Fruit fly (Drosophila melanogaster) S2 (cell line): ENCODE results near the gene mdy.

ENCODE experiments used
- CG8478 ChIP-seq: fragments of >200 bp; optimal IDR thresholded peaks from 2 replicates; lab custom pipeline; 2018
- CTCF ChIP-seq, 2 experiments: fragments of >200 bp; optimal IDR thresholded peaks; 2 replicates each; lab custom pipeline; 2018

The mdy gene

DNA sequence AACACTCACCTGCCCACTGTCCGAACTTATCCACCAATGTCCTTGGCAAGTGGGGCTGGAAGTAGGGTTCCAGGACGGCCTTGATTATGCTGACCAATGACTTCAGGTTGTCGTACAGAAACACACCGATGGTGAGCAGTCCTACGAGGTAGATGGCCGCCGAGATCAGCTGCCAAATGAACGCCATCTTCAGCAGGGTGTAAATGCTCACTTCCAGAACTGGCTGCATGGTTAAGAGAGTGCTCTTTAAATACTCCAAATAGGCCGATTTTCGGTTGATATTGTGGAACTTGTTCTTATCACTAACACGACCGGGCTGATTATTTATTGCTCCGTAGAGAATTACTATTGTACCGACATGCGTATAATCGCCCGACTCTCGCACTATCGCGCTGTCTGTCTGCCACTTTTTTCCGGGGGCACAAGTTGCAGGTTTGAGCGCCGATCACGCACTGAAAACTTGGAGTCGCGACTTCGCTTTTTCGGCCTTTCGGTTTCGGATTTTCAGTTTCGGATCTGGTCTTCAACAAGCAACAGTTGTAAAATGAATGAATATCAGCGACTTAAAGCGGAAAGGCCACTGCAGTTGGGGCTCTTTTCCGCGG, 30.4 kb downstream of the mdy start:
- TF ChIP-seq CG8478 (lab: Kevin White, UChicago) (no peak), CTCF (optimal IDR thresholded peaks at IDR 0.05; lab: Kevin White, UChicago) (no peak)

DNA sequence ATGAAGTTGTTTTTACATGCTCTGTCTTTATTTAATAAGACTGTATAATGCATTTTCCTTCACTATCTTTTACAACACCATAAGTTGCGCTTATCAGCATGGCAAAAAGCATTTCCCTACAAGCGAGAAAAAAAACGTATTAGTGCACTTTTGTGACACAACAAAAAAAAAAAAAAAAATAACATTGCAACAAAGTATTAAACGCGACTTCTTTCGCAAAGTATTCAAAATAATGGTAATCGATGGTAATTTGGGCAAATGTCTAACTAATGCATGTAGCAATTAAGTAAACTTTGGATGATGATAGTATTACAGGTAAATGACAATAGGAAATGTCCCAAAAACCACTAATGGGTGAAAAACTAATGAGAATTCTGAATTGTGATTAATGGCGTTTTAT, 31.5 kb downstream of the mdy start:
- no peak for TF ChIP-seq CTCF (optimal IDR thresholded peaks at IDR 0.05; lab: Kevin White, UChicago)
- TF ChIP-seq CG8478 (lab: Kevin White, UChicago): no peak

DNA sequence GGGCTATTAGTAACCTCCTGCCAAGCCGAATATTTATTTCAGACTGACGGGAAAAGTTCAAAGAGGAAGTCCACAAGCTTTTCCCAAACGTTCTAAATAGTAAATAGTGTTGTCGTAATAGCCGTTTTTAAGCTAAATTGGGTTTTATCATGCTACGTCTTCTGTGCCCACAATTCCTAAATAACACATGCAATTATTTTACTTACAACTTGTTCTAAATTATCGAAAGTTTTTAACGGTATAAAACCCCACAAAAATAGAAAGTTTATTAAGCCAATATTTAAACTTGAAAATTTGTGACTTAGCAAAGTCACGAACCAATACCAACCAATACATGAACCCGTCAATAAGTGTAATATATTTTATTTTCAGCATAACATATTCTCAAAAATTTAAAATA, 32.2 kb downstream of the mdy start, which contains the start of gene CG13284:
Gene CG13284 (minus strand): TSS at position 47 of the 400 bp plus-strand sequence.
- TF ChIP-seq CTCF (optimal IDR thresholded peaks at IDR 0.05; lab: Kevin White, UChicago) (no peak), CG8478 (lab: Kevin White, UChicago) (no peak)

DNA sequence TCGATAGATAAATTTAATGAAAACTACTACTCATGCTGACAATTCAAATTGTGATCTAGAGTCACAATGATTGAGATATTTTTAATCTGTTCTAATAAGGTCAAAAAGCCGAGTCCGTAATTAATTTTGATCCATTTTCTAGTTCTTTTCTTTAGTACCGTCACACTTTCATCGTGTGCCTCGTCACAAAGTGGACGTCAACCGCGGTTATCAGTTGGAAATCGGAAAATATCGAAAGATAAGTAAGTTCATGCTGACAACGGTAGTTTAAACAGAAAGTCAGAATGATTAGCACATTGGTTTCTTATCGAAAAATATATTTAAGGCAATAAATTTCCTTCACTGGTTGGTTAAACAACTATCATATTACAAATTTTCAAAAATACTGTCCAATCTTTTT, 34.0 kb downstream of the mdy start:
- no peak for TF ChIP-seq CTCF (optimal IDR thresholded peaks at IDR 0.05; lab: Kevin White, UChicago)
- TF ChIP-seq CG8478 (lab: Kevin White, UChicago): no peak

DNA sequence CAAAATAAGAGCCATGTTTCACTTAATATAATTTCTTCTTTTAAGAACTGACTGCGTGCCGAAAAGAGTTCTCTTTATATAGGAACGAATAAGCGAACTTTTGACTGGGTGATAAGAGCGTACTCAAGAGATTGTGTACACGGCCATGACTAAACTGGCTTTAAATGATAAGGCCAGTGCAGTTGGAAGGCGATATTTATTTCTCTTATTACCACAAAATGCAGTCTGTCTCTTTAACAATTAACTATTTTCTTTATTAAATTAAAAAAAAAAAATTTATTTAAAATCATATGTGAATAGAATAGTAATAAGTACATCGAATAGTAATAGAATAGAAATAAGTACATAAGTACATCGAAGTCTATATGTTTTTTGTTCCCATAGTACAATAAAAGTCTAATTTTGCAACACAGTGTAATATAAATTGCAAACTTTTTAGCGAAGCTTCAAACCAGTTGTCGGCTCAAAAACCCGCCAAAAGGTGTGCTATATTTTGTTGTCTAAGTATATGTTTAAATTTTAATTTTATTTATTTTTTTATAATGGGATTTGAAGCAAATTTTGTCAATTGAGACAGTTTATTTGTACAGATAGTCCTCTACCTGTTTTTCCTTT, 36.0 kb downstream of the mdy start, which contains the start of gene CG31810:
Gene CG31810 (minus strand): TSS at position 51 of the 615 bp plus-strand sequence.
- TF ChIP-seq CTCF (optimal IDR thresholded peaks at IDR 0.05; lab: Kevin White, UChicago) (no peak), CG8478 (lab: Kevin White, UChicago) (no peak)

DNA sequence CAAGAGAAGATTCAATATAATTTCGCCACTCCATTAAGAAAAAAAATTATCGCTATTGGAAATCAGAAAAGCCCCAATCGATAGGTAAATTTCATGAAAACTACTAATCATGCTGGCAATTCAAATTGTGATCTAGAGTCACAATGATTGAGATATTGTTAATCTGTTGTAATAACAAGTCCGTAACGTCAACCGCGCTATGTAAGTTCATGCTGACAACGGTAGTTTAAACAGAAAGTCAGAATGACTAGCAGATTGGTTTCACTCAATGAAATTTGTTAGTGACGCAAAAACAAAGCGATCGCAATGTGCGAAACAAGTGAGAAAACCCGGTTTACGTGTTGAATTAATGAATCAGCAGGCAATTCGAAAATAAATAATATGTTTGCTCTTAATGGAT, 40.7 kb downstream of the mdy start:
- TF ChIP-seq CTCF (optimal IDR thresholded peaks at IDR 0.05; lab: Kevin White, UChicago) (no peak), CG8478 (lab: Kevin White, UChicago) (no peak)

DNA sequence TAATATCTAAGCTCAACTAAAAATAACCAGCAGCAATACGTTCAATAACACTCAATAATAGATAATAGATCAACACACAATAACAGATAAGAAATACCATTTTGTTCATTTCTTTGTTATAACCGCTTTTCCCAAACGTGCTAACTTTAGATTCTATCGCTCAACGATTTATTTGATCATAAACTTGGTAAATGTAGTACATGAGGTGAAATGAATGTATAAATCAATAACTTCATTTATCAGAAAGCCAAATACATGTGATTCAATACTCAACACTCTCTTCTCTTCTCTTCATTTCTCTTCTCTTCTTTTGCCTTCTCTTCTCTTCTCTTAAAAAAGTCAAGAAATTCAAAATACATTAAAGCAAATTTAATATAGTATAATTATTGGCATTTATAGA, 41.2 kb downstream of the mdy start:
- TF ChIP-seq CTCF (optimal IDR thresholded peaks at IDR 0.05; lab: Kevin White, UChicago): no peak
- TF ChIP-seq CG8478 (lab: Kevin White, UChicago): no peak

DNA sequence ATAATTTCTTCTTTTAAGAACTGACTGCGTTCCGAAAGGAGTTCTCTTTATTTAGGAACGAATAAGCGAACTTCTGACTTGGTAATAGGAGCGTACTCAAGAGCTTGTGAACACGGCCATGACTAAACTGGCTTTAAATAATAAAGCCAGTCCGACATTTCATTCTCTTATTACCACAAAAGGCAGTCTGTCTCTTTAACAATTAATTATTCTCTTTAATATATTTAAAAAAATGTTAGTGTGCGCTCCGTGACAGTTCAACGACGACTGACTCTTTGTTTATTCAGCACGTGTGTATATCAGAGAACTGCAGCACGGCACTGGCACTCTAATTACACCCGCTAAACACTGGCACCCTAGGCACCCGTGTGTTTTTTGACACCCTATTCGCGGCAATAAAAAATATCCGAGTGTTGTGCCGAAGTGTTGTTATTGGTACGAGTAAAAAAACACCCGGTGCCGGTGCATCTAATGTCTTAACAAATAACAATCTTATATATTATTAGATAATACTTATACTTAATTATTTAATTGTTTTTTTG, 42.1 kb downstream of the mdy start, which contains the start of gene CG31809:
Gene CG31809 (minus strand): TSS at position 249 of the 542 bp plus-strand sequence.
- TF ChIP-seq CTCF (optimal IDR thresholded peaks at IDR 0.05; lab: Kevin White, UChicago) (no peak), CG8478 (lab: Kevin White, UChicago) (no peak)

DNA sequence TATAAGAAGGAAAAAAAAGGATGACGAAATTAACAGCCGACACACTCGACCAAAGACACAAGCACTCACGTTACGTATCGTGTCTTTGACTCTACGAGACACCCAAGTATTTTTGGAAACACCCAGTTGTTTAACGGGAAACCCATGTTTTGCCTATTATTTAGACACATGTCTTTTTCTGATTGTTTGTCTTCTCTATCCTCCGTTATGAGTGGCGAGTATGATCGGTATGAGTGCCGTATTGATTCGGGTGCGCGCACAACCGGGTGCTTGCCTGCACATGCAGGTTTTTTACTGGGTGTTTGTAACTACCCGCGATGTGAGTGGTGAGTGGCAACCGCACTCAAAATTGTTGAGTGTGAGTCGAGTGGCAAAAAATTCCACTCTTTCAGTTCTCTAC, 42.6 kb downstream of the mdy start:
- TF ChIP-seq CTCF (optimal IDR thresholded peaks at IDR 0.05; lab: Kevin White, UChicago): no peak
- no peak for TF ChIP-seq CG8478 (lab: Kevin White, UChicago)

DNA sequence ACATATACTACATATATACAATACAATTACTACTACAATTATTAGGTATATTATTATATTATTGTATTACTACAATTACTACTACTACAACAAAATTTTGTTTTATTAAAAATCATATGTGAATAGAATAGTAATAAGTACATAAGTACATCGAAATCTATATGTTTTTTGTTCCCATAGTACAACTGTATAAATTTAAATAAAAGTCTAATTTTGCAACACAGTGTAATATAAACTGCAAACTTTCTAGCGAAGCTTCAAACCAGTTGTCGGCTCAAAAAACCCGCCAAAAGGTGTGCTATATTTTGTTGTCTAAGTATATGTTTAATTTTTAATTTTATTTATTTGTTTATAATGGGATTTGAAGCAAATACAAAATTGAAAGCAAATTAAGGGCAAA, 43.1 kb downstream of the mdy start:
- TF ChIP-seq CTCF (optimal IDR thresholded peaks at IDR 0.05; lab: Kevin White, UChicago): no peak
- no peak for TF ChIP-seq CG8478 (lab: Kevin White, UChicago)

DNA sequence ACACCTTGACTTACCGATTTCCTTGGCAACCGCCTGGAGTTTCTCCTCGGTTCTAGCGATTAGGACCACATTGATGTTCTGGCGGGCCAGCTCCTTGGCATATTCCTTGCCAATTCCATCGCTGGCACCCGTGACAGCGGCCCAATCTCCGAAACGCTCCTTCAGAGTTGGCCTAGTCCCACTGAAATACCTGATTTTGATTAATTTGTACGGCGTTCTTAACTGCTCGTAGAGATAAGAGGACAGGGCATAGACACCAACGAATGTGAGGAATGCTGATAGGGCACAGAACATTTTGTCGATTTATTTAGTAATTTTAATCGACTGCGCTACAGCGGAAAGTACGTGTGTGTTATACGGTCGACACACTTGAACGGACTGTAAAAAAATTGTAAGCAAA, 44.7 kb downstream of the mdy start, which contains the start of gene CG6012:
Gene CG6012 (minus strand): TSS at position 364 of the 400 bp plus-strand sequence.
- TF ChIP-seq CTCF (optimal IDR thresholded peaks at IDR 0.05; lab: Kevin White, UChicago) (no peak), CG8478 (lab: Kevin White, UChicago) (no peak)

DNA sequence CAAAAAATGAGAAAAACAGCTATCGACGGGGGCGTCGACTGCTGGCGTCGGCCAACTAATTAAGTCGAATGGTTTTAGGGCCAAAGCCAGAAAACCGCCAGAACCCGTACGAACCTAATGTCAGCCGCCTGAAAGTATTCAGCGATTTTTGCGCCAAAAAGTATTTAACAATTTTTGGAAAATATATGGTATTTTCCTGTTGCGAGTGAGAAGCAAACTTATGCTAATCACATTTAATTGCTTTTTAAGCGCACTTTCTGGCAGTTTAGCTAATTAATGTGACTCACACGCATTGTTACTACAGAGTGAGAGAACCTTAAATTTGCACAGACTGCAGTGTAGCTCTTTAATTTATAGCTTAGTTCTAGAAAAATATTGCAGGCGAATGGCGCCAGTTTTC, 46.1 kb downstream of the mdy start:
- no peak for TF ChIP-seq CG8478 (lab: Kevin White, UChicago)
- TF ChIP-seq CTCF (optimal IDR thresholded peaks at IDR 0.05; lab: Kevin White, UChicago): no peak

DNA sequence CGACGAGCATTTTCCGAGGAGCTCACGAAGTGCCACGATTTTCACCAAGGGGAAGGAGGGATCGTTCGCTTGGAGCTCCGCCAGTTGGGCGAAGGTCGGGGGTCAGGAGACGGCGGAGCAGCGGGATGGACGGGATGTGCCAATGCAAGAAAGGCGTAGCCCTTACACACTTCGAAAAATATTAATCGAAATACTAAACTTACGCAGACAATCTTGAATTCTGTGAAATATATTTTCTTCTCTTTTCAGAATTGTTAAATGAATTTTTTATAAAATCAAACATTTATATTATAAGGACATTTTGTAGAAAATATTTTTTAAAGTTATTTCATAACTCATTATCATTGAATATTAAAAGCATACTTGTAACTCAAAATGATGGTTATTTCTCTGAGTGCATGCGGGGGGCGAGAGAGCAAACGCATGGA, 52.5 kb downstream of the mdy start:
- TF ChIP-seq CTCF (optimal IDR thresholded peaks at IDR 0.05; lab: Kevin White, UChicago) (no peak), CG8478 (lab: Kevin White, UChicago) (no peak)

DNA sequence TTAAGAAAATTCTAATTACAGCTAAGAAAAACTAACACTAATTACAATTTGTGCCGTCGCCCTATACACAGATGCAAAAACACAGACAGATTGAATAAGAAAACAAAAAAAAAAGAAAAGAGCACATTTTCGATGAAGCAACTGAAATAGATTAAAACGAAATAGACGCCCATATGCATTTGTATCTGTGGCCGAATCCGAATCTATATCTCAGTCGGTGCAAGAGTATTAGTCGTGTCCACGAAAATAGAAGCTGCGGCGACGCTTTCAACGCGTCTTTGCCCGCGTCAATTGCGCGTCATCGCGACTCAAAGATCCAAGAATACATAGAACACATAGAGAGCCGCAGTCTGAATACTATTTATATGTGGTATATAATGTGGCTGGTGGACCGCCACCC, 58.5 kb downstream of the mdy start:
- no peak for TF ChIP-seq CTCF (optimal IDR thresholded peaks at IDR 0.05; lab: Kevin White, UChicago)
- no peak for TF ChIP-seq CG8478 (lab: Kevin White, UChicago)

DNA sequence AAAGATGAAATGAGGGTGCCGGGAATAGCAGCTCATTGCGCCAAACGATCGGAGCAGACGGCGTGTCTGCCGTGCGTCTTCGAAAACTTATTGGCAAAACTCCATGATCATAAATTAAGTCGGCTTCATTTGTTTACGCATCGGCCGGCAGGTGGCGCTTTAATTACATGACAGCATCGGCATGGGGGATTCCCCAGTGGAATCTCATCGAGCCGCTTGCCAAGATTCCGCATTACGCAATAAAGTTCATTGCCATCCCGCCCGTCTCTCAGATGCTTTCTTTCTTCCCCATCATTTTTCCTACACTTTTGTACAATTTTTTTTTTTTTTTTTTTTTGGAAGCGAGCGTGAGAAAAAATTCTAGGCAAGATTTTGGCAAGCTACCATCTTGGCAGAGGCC, 60.1 kb downstream of the mdy start:
- TF ChIP-seq CTCF (optimal IDR thresholded peaks at IDR 0.05; lab: Kevin White, UChicago): peak; percentile 57 to 60
- no peak for TF ChIP-seq CG8478 (lab: Kevin White, UChicago)
